Worm (Caenorhabditis elegans) whole organism, young adult: Measurements from ENCODE around the gene T06D8.9.

Source experiments
- B0019.2 ChIP-seq: fragments of 200-800 bp; sonication (Bioruptor generic); conservative IDR thresholded peaks from 2 replicates; pipeline ENCODE4 v1.3.6; 2022; ENCODE audit warnings: missing genetic modification reagents, missing genetic modification characterization, missing compliant biosample characterization
- F39B2.1 ChIP-seq: fragments of 200-800 bp; sonication (Bioruptor generic); IDR thresholded peaks from 2 replicates; pipeline ENCODE4 v1.3.6; 2022; ENCODE audit warnings: missing genetic modification reagents, missing genetic modification characterization, missing compliant biosample characterization
- F55B11.4 ChIP-seq: sonication (generic microtip); optimal IDR thresholded peaks from 2 replicates; lab custom pipeline; 2016; ENCODE audit warnings: missing compliant biosample characterization, missing genetic modification characterization, borderline replicate concordance; ENCODE audit not compliant: insufficient read depth
- F57C9.4 ChIP-seq: sonication (generic microtip); optimal IDR thresholded peaks from 2 replicates; lab custom pipeline; 2017; ENCODE audit warnings: mild to moderate bottlenecking, missing genetic modification characterization, missing compliant biosample characterization
- T07F8.4 ChIP-seq: sonication (generic microtip); optimal IDR thresholded peaks from 2 replicates; lab custom pipeline; 2016; ENCODE audit warnings: mild to moderate bottlenecking, missing genetic modification characterization, moderate library complexity, missing compliant biosample characterization
- Y53F4B.3 ChIP-seq: fragments of 200-800 bp; sonication (Bioruptor generic); IDR thresholded peaks from 2 replicates; pipeline ENCODE4 v1.3.6; 2022; ENCODE audit warnings: missing genetic modification reagents, missing genetic modification characterization, missing compliant biosample characterization
- Y95B8A.8 ChIP-seq: fragments of 200-800 bp; sonication (Bioruptor generic); IDR thresholded peaks from 2 replicates; pipeline ENCODE4 v1.3.6; 2022; ENCODE audit warnings: missing genetic modification reagents, missing genetic modification characterization, missing compliant biosample characterization
- ama-1 ChIP-seq, 3 experiments: fragments of 150-350 bp in 1 of 3; sonication (generic microtip) in 2 of 3; optimal IDR thresholded peaks; 2 replicates each; lab custom pipeline; 2014 to 2018; ENCODE audit warnings: missing biosample characterization in 2 of 3, missing genetic modification characterization in 2 of 3, missing genetic modification reagents in 2 of 3
- aptf-2 ChIP-seq: fragments of 200-800 bp; sonication (Bioruptor generic); conservative IDR thresholded peaks from 2 replicates; pipeline ENCODE4 v1.3.6; 2022; ENCODE audit warnings: missing genetic modification reagents, missing genetic modification characterization, missing compliant biosample characterization
- aptf-3 ChIP-seq: fragments of 200-800 bp; sonication (Bioruptor generic); IDR thresholded peaks from 2 replicates; pipeline ENCODE4 v1.3.6; 2022; ENCODE audit warnings: missing genetic modification characterization, missing compliant biosample characterization
- attf-3 ChIP-seq: fragments of 200-800 bp; sonication (Bioruptor generic); conservative IDR thresholded peaks from 2 replicates; pipeline ENCODE4 v1.3.6; 2022; ENCODE audit warnings: missing genetic modification reagents, missing genetic modification characterization, missing compliant biosample characterization
- ccch-3 ChIP-seq: fragments of 200-800 bp; sonication (Bioruptor generic); optimal IDR thresholded peaks from 2 replicates; lab custom pipeline; 2018; ENCODE audit warnings: mild to moderate bottlenecking, missing genetic modification characterization, missing compliant biosample characterization
- cebp-1 ChIP-seq, 2 experiments: fragments of 200-800 bp in 1 of 2; sonication (Bioruptor generic) in 1 of 2; sonication (generic microtip) in 1 of 2; IDR thresholded peaks in 1 of 2; optimal IDR thresholded peaks in 1 of 2; 2 replicates each; pipeline versions ENCODE4 v1.3.6 to Lab custom; 2017 to 2022; ENCODE audit warnings: missing compliant biosample characterization in 2 of 2, missing genetic modification characterization in 2 of 2, mild to moderate bottlenecking in 1 of 2, missing genetic modification reagents in 1 of 2, moderate library complexity in 1 of 2
- ceh-40 ChIP-seq: fragments of 200-800 bp; sonication (Bioruptor generic); IDR thresholded peaks from 2 replicates; pipeline ENCODE4 v1.3.6; 2022; ENCODE audit warnings: missing genetic modification characterization, missing compliant biosample characterization
- ceh-58 ChIP-seq: fragments of 200-800 bp; sonication (Bioruptor generic); IDR thresholded peaks from 2 replicates; pipeline ENCODE4 v1.3.6; 2022; ENCODE audit warnings: missing genetic modification characterization, missing compliant biosample characterization
- ceh-79 ChIP-seq: sonication (generic microtip); optimal IDR thresholded peaks from 2 replicates; lab custom pipeline; 2017; ENCODE audit warnings: mild to moderate bottlenecking, missing genetic modification characterization, missing compliant biosample characterization
- chd-7 ChIP-seq: sonication (generic microtip); optimal IDR thresholded peaks from 2 replicates; lab custom pipeline; 2016; ENCODE audit warnings: mild to moderate bottlenecking, missing genetic modification characterization, moderate library complexity, missing compliant biosample characterization
- dpl-1 ChIP-seq: fragments of 150-350 bp; optimal IDR thresholded peaks from 2 replicates; lab custom pipeline; 2014; ENCODE audit warnings: missing biosample characterization, missing genetic modification reagents, missing genetic modification characterization
- gei-17 ChIP-seq: fragments of 200-800 bp; sonication (Bioruptor generic); optimal IDR thresholded peaks from 2 replicates; lab custom pipeline; 2018; ENCODE audit warnings: mild to moderate bottlenecking, missing genetic modification characterization, missing compliant biosample characterization
- hmg-1.2 ChIP-seq: fragments of 200-800 bp; sonication (Bioruptor generic); IDR thresholded peaks from 2 replicates; pipeline ENCODE4 v1.3.6; 2022; ENCODE audit warnings: missing genetic modification reagents, missing genetic modification characterization, missing compliant biosample characterization
- lag-1 ChIP-seq: fragments of 200-800 bp; sonication (Bioruptor generic); IDR thresholded peaks from 2 replicates; pipeline ENCODE4 v1.3.6; 2022; ENCODE audit warnings: missing genetic modification reagents, missing genetic modification characterization, missing compliant biosample characterization
- let-526 ChIP-seq: fragments of 200-800 bp; sonication (Bioruptor generic); IDR thresholded peaks from 2 replicates; pipeline ENCODE4 v1.3.6; 2022; ENCODE audit warnings: missing genetic modification reagents, missing genetic modification characterization, missing compliant biosample characterization
- lin-26 ChIP-seq: fragments of 200-800 bp; sonication (Bioruptor generic); IDR thresholded peaks from 2 replicates; pipeline ENCODE4 v1.3.6; 2022; ENCODE audit warnings: missing genetic modification reagents, missing genetic modification characterization, missing compliant biosample characterization
- lin-40 ChIP-seq: sonication (generic microtip); optimal IDR thresholded peaks from 2 replicates; lab custom pipeline; 2016; ENCODE audit warnings: missing genetic modification characterization, mild to moderate bottlenecking, missing compliant biosample characterization, missing genotype, missing genetic modification reagents
- lin-54 ChIP-seq: fragments of 200-800 bp; sonication (Bioruptor generic); optimal IDR thresholded peaks from 2 replicates; lab custom pipeline; 2018; ENCODE audit warnings: mild to moderate bottlenecking, missing genetic modification characterization, missing compliant biosample characterization
- lsl-1 ChIP-seq: fragments of 200-800 bp; sonication (Bioruptor generic); optimal IDR thresholded peaks from 2 replicates; lab custom pipeline; 2018; ENCODE audit warnings: mild to moderate bottlenecking, missing genetic modification characterization, moderate library complexity, missing compliant biosample characterization
- lsy-27 ChIP-seq: sonication (generic microtip); optimal IDR thresholded peaks from 2 replicates; lab custom pipeline; 2017; ENCODE audit warnings: missing genetic modification characterization, mild to moderate bottlenecking, missing compliant biosample characterization, antibody characterized with exemption, missing genotype, borderline replicate concordance; ENCODE audit not compliant: insufficient read depth
- madf-3 ChIP-seq: fragments of 200-800 bp; sonication (Bioruptor generic); IDR thresholded peaks from 2 replicates; pipeline ENCODE4 v1.3.6; 2022; ENCODE audit warnings: missing genetic modification reagents, missing genetic modification characterization, missing compliant biosample characterization
- nfyb-1 ChIP-seq: fragments of 200-800 bp; sonication (Bioruptor generic); IDR thresholded peaks from 2 replicates; pipeline ENCODE4 v1.3.6; 2022; ENCODE audit warnings: missing genetic modification reagents, missing genetic modification characterization, missing compliant biosample characterization
- nhr-90 ChIP-seq: sonication (generic microtip); optimal IDR thresholded peaks from 2 replicates; lab custom pipeline; 2016; ENCODE audit warnings: missing genotype, mild to moderate bottlenecking, missing genetic modification characterization, missing compliant biosample characterization
- pha-4 ChIP-seq: fragments of 150-350 bp; sonication (generic microtip); optimal IDR thresholded peaks from 2 replicates; lab custom pipeline; 2014; ENCODE audit warnings: missing biosample characterization, missing genetic modification reagents, missing genetic modification characterization
- rec-8 ChIP-seq, 2 experiments: sonication (generic microtip); optimal IDR thresholded peaks; 2 replicates each; lab custom pipeline; 2016; ENCODE audit warnings: mild to moderate bottlenecking in 2 of 2, missing genetic modification characterization in 2 of 2, missing genetic modification reagents in 2 of 2, missing genotype in 2 of 2, missing biosample characterization in 1 of 2, missing compliant biosample characterization in 1 of 2, moderate library complexity in 1 of 2
- sea-2 ChIP-seq: fragments of 200-800 bp; sonication (Bioruptor generic); IDR thresholded peaks from 2 replicates; pipeline ENCODE4 v1.3.6; 2022; ENCODE audit warnings: missing genetic modification characterization, missing compliant biosample characterization
- somi-1 ChIP-seq: fragments of 200-800 bp; sonication (Bioruptor generic); optimal IDR thresholded peaks from 2 replicates; lab custom pipeline; 2018; ENCODE audit warnings: mild to moderate bottlenecking, missing genetic modification characterization, missing compliant biosample characterization
- sptf-2 ChIP-seq: fragments of 200-800 bp; sonication (Bioruptor generic); optimal IDR thresholded peaks from 2 replicates; lab custom pipeline; 2018; ENCODE audit warnings: mild to moderate bottlenecking, missing genetic modification characterization, missing compliant biosample characterization
- zfh-2 ChIP-seq: fragments of 200-800 bp; sonication (Bioruptor generic); conservative IDR thresholded peaks from 2 replicates; pipeline ENCODE4 v1.3.6; 2022; ENCODE audit warnings: missing genetic modification reagents, missing genetic modification characterization, missing compliant biosample characterization
- ztf-25 ChIP-seq: fragments of 200-800 bp; sonication (Bioruptor generic); IDR thresholded peaks from 2 replicates; pipeline ENCODE4 v1.3.6; 2022; ENCODE audit warnings: missing genetic modification reagents, missing genetic modification characterization, missing compliant biosample characterization
- ztf-26 ChIP-seq: sonication (generic microtip); optimal IDR thresholded peaks from 2 replicates; lab custom pipeline; 2017; ENCODE audit warnings: missing genetic modification characterization, missing compliant biosample characterization
- ztf-28 ChIP-seq: fragments of 200-800 bp; sonication (Bioruptor generic); IDR thresholded peaks from 2 replicates; pipeline ENCODE4 v1.3.6; 2022; ENCODE audit warnings: missing genetic modification reagents, missing genetic modification characterization, missing compliant biosample characterization
- ztf-6 ChIP-seq: fragments of 200-800 bp; sonication (Bioruptor generic); IDR thresholded peaks from 2 replicates; pipeline ENCODE4 v1.3.6; 2022; ENCODE audit warnings: missing genetic modification reagents, missing genetic modification characterization, missing compliant biosample characterization

The T06D8.9 gene

ce11 chrII:11281666-11282065 is 42.3 kb downstream of the T06D8.9 start, which contains the start of gene unc-130:
TSS of gene unc-130 (plus strand) at chrII:11281966.
- TF ChIP-seq pha-4 (no peak), lin-40 (no peak), rec-8 (tag; optimal IDR thresholded peaks at IDR 0.05; lab: Kevin White, UChicago) (no peak), ztf-26 (tag; lab: Kevin White, UChicago) (no peak), ztf-28 (GFP tag; lab: Robert Waterston, UW) (no peak), nfyb-1 (GFP tag; lab: Robert Waterston, UW) (no peak), ccch-3 (no peak), sea-2 (GFP tag; lab: Robert Waterston, UW) (no peak), lag-1 (no peak), let-526 (no peak), ztf-6 (GFP tag; lab: Robert Waterston, UW) (no peak), lsy-27 (tag; lab: Kevin White, UChicago) (no peak), F55B11.4 (tag; lab: Kevin White, UChicago) (no peak), chd-7 (tag; lab: Kevin White, UChicago) (no peak), lin-26 (GFP tag; lab: Robert Waterston, UW) (no peak), Y95B8A.8 (GFP tag; lab: Robert Waterston, UW) (no peak), F57C9.4 (tag; lab: Kevin White, UChicago) (no peak), ztf-25 (GFP tag; lab: Robert Waterston, UW) (no peak), ceh-58 (no peak), attf-3 (GFP tag; lab: Robert Waterston, UW) (no peak)
- TF ChIP-seq, all 124 proteins: peak for 0

ce11 chrII:11283013-11283412 is 43.6 kb downstream of the T06D8.9 start:
- TF ChIP-seq T07F8.4 (tag; lab: Kevin White, UChicago) (no peak), nhr-90 (tag; lab: Kevin White, UChicago) (no peak), aptf-3 (no peak), sptf-2 (GFP tag; lab: Kevin White, UChicago) (no peak), F39B2.1 (GFP tag; lab: Robert Waterston, UW) (no peak), B0019.2 (no peak)

ce11 chrII:11283803-11284202 is 44.4 kb downstream of the T06D8.9 start:
- TF ChIP-seq aptf-2 (GFP tag; lab: Robert Waterston, UW) (no peak), let-526 (no peak), lsl-1 (GFP tag; lab: Kevin White, UChicago) (no peak), cebp-1 (GFP tag; IDR thresholded peaks at IDR 0.05; lab: Robert Waterston, UW) (no peak), cebp-1 (tag; optimal IDR thresholded peaks at IDR 0.05; lab: Kevin White, UChicago) (no peak), ama-1 (optimal IDR thresholded peaks at IDR 0.05; lab: Kevin White, UChicago) (no peak), ama-1 (GFP tag; optimal IDR thresholded peaks at IDR 0.05; lab: Kevin White, UChicago) (no peak), ceh-79 (no peak), gei-17 (GFP tag; lab: Kevin White, UChicago) (no peak), aptf-3 (no peak), hmg-1.2 (no peak), sptf-2 (GFP tag; lab: Kevin White, UChicago) (no peak), ceh-40 (GFP tag; lab: Robert Waterston, UW) (no peak), F55B11.4 (tag; lab: Kevin White, UChicago) (no peak), zfh-2 (GFP tag; lab: Robert Waterston, UW) (no peak), dpl-1 (GFP tag; lab: Kevin White, UChicago) (no peak), somi-1 (GFP tag; lab: Kevin White, UChicago) (no peak), madf-3 (GFP tag; lab: Robert Waterston, UW) (no peak), Y53F4B.3 (no peak), lin-54 (GFP tag; lab: Kevin White, UChicago) (no peak)
- TF ChIP-seq, all 124 proteins: peak for 0
